Worm (Caenorhabditis elegans): ENCODE data around the gene ogdh-1.

ogdh-1 gene

DNA sequence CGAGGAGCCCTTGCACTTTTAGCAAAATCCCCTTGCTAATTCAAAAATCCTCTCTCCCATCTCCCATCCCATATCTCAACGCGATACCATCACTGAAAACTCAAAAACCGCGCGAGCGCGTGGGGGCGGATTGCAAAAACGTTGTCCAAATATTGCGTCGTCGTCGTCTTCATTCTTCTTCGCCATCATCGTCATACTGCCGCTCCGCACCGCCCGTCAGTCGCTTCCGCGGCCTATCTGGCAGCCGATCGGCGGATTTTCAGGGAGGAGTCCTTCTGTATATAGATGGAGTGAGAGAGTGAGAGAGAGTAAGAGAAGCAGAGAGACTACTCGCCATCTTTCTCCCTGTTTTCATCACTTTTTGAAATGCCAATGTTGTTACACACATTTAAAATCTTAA, 16.9 kb downstream of the ogdh-1 start:
- no peak for TF ChIP-seq hnd-1 (tag; optimal IDR thresholded peaks at IDR 0.05)
- TF ChIP-seq tbx-11 (GFP tag; IDR thresholded peaks at IDR 0.05) = no peak
- TF ChIP-seq pes-1 (GFP tag; IDR thresholded peaks at IDR 0.05) = no peak
- no peak for TF ChIP-seq ama-1 (optimal IDR thresholded peaks at IDR 0.05)
- TF ChIP-seq ceh-36 (tag; optimal IDR thresholded peaks at IDR 0.05) = no peak
- no peak for TF ChIP-seq flt-1 (GFP tag; IDR thresholded peaks at IDR 0.05)
- no peak for TF ChIP-seq hmbx-1 (tag; optimal IDR thresholded peaks at IDR 0.05)
- no peak for TF ChIP-seq hmg-4 (GFP tag; optimal IDR thresholded peaks at IDR 0.05)
- TF ChIP-seq F13C5.2 (tag; optimal IDR thresholded peaks at IDR 0.05) = no peak
- no peak for TF ChIP-seq ceh-13 (GFP tag; optimal IDR thresholded peaks at IDR 0.05)
- no peak for TF ChIP-seq aly-1 (tag; optimal IDR thresholded peaks at IDR 0.05)
- TF ChIP-seq tbx-37 (GFP tag; conservative IDR thresholded peaks at IDR 0.05) = no peak
- no peak for TF ChIP-seq sea-1 (GFP tag; conservative IDR thresholded peaks at IDR 0.05)

DNA sequence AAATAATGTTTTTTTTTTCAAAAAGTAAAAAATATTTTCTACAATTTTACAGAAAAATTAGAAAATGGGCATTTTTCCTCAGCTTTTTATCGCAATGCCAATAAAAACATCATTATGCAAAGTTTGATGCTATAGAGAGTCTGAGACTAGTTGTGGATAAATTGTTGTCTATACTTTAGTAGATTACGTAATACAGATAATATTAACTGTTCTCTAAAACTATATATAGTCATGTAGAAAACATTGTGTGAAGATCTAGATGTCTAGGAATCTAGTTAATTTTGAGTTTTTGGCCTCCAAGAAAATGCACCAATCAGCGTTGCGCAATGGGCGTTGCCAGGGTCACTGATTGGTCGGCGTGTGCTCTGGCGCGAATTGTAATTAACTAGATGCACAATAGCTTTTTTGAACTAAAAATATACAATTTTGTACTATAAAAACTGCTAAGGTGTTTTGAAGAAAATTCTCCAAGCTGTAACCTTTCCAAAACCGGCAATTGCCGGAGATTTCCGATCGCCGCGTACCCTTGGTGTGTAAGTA, 17.4 kb downstream of the ogdh-1 start:
- no peak for TF ChIP-seq ceh-13 (GFP tag; optimal IDR thresholded peaks at IDR 0.05)
- no peak for TF ChIP-seq hmbx-1 (tag; optimal IDR thresholded peaks at IDR 0.05)
- TF ChIP-seq tbx-11 (GFP tag; IDR thresholded peaks at IDR 0.05) = no peak

DNA sequence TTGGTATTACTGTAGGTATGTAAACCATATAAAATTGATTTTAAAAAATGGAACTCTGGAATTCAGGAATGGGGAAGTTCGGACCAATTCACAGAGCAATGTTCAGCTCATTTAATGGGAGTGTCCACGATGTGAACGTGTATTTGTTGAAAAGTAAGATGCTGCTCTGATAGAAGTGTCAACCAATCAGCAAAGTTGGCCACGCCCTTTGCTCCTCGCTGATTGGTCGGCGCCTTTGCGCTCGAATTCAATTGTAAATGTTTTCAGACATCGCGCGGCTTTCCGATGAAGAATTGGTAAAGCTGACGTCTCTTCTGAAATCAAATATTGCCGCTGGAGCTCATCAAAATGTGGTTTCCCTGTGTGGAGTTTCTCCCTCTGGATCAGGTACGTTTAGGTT, 20.7 kb downstream of the ogdh-1 start:
- no peak for TF ChIP-seq B0310.2 (tag; optimal IDR thresholded peaks at IDR 0.05)

DNA sequence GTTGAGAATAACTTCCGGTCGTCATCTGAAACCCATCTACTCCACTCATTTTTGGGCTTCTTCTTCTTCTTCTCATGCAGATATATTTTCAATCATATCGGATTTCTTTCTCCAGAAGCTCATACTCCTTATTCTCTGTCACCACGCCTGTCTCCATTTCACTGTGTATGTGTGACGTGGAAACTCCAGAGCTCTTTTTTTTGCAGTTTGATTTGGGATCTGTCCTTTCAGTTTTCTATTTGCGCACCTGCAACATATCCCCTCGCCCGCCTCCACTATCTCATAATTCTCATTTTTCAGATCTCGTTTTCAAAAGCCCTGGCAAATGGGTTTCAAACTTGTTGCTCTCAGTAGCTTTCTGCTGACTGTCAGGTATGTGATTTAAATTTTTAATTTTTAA, 25.1 kb downstream of the ogdh-1 start, which contains the start of gene kin-36:
Gene kin-36 (plus strand): TSS at position 301 of the 400 bp plus-strand sequence.
- TF ChIP-seq sea-1 (GFP tag; conservative IDR thresholded peaks at IDR 0.05) (no peak), ama-1 (optimal IDR thresholded peaks at IDR 0.05) (no peak), scrt-1 (GFP tag; IDR thresholded peaks at IDR 0.05) (no peak), ceh-36 (tag; optimal IDR thresholded peaks at IDR 0.05) (no peak), hnd-1 (tag; optimal IDR thresholded peaks at IDR 0.05) (no peak), hmg-4 (GFP tag; optimal IDR thresholded peaks at IDR 0.05) (no peak), hmbx-1 (tag; optimal IDR thresholded peaks at IDR 0.05) (no peak), aly-1 (tag; optimal IDR thresholded peaks at IDR 0.05) (no peak), pes-1 (GFP tag; IDR thresholded peaks at IDR 0.05) (no peak), tbx-11 (GFP tag; IDR thresholded peaks at IDR 0.05) (no peak)

DNA sequence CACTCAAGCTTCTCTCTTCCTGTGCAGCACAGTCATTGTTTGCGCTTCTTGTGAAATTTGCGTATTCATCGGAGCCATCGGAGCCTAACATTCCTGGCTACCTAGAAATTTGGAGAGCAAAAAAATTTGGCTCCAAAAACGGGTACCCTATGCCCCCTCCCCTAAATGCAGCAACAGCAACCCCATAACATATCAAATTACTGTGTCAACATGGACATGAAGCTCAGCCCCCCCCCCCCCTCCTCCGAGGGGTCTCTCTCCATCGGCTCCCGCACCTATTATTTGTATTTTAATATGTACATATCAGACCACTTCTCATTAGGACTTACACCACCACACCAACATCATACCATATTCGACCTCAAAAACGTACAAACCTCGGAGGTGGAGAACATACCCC, 29.5 kb downstream of the ogdh-1 start:
- TF ChIP-seq pes-1 (GFP tag; IDR thresholded peaks at IDR 0.05) (no peak), ceh-36 (tag; optimal IDR thresholded peaks at IDR 0.05) (no peak), B0310.2 (tag; optimal IDR thresholded peaks at IDR 0.05) (no peak), flt-1 (GFP tag; IDR thresholded peaks at IDR 0.05) (no peak), F13C5.2 (tag; optimal IDR thresholded peaks at IDR 0.05) (no peak), tbx-11 (GFP tag; IDR thresholded peaks at IDR 0.05) (no peak), ets-7 (tag; optimal IDR thresholded peaks at IDR 0.05) (no peak), ama-1 (optimal IDR thresholded peaks at IDR 0.05) (no peak), sea-1 (GFP tag; conservative IDR thresholded peaks at IDR 0.05) (no peak), hmg-4 (GFP tag; optimal IDR thresholded peaks at IDR 0.05) (no peak), ceh-13 (GFP tag; optimal IDR thresholded peaks at IDR 0.05) (no peak), aly-1 (tag; optimal IDR thresholded peaks at IDR 0.05) (no peak), tra-4 (tag; optimal IDR thresholded peaks at IDR 0.05) (no peak), scrt-1 (GFP tag; IDR thresholded peaks at IDR 0.05) (no peak)

DNA sequence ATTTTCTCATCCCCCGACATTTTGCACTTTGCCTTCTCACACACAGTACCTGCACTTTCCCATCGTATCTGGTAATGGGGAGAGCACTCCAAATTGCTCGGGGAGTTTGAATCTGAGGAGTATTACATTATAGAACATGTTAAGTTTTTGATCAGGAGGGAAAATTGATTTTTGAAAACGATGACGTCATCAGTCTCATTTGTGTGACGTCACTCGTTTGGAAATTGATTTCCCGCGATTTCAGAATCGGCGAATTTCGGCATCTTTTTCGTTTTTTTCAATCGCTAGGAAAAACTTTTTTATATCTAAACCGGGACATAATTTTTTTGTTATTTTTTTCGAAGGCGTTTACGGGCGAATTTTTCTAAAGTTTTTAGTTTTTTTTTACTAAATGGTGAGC, 30.5 kb downstream of the ogdh-1 start:
- no peak for TF ChIP-seq tbx-37 (GFP tag; conservative IDR thresholded peaks at IDR 0.05)
- TF ChIP-seq ceh-13 (GFP tag; optimal IDR thresholded peaks at IDR 0.05) = no peak

DNA sequence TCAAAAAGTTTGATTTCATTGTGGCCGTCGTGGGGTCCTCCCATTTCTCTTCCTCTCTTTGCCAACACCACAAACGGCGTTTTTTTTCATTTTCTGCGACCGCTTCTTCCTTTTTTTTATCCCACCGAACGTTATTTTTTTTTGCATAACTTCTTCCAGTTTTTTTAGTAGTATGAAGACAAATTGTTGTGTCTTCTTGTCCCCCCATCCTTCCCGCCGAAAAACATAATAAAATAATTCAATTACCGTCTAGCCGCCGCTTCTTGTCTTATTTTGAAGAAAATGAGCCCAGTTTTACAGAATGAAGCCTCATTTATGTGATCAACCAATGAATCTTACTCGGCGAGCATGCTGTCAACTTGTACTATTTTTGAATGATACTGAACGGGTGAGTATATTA, 34.6 kb downstream of the ogdh-1 start, which contains the start of gene F29B9.12:
Gene F29B9.12 (plus strand): TSS at position 301 of the 400 bp plus-strand sequence.
- TF ChIP-seq hmg-4 (GFP tag; optimal IDR thresholded peaks at IDR 0.05) (no peak), tbx-37 (GFP tag; conservative IDR thresholded peaks at IDR 0.05) (no peak), ets-7 (tag; optimal IDR thresholded peaks at IDR 0.05) (no peak), tra-4 (tag; optimal IDR thresholded peaks at IDR 0.05) (no peak), sea-1 (GFP tag; conservative IDR thresholded peaks at IDR 0.05) (no peak), scrt-1 (GFP tag; IDR thresholded peaks at IDR 0.05) (no peak), pes-1 (GFP tag; IDR thresholded peaks at IDR 0.05) (no peak), ceh-13 (GFP tag; optimal IDR thresholded peaks at IDR 0.05) (no peak), F13C5.2 (tag; optimal IDR thresholded peaks at IDR 0.05) (no peak), aly-1 (tag; optimal IDR thresholded peaks at IDR 0.05) (no peak), ceh-36 (tag; optimal IDR thresholded peaks at IDR 0.05) (no peak), flt-1 (GFP tag; IDR thresholded peaks at IDR 0.05) (no peak), hnd-1 (tag; optimal IDR thresholded peaks at IDR 0.05) (no peak), B0310.2 (tag; optimal IDR thresholded peaks at IDR 0.05) (no peak), ama-1 (optimal IDR thresholded peaks at IDR 0.05) (no peak), tbx-11 (GFP tag; IDR thresholded peaks at IDR 0.05) (no peak)

DNA sequence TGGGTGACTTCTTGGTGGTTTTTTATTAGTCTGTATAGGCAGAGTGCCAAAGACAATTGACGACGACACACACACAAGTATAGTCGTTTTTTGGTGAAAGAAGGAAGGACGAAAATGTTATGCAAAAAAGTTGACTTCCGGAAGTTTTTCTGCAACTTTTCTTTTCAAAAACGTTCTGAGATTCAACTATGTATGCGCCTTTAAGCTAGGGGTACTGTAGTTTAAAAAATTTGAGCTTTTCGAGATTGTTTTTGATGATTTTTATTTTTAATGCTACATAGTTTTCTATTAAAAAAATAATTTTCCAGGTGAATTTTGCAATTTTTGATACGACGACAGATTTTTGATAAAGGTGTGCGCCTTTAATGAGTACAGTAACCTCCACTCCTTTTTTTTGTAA, 36.0 kb downstream of the ogdh-1 start:
- TF ChIP-seq ets-7 (tag; optimal IDR thresholded peaks at IDR 0.05) (no peak), sea-1 (GFP tag; conservative IDR thresholded peaks at IDR 0.05) (no peak), ceh-13 (GFP tag; optimal IDR thresholded peaks at IDR 0.05) (no peak), hmg-4 (GFP tag; optimal IDR thresholded peaks at IDR 0.05) (no peak), ama-1 (optimal IDR thresholded peaks at IDR 0.05) (no peak), hmbx-1 (tag; optimal IDR thresholded peaks at IDR 0.05) (no peak), tbx-37 (GFP tag; conservative IDR thresholded peaks at IDR 0.05) (no peak), B0310.2 (tag; optimal IDR thresholded peaks at IDR 0.05) (no peak), flt-1 (GFP tag; IDR thresholded peaks at IDR 0.05) (no peak), aly-1 (tag; optimal IDR thresholded peaks at IDR 0.05) (no peak), tbx-11 (GFP tag; IDR thresholded peaks at IDR 0.05) (no peak)

Measured in whole organism, early embryonic.